Fruit fly (Drosophila melanogaster) whole organism: ENCODE data around the gene ecd.

ENCODE experiments used
- CG8478 ChIP-seq: fragments of >200 bp; optimal IDR thresholded peaks from 2 replicates; lab custom pipeline; 2018; ENCODE audit warnings: inconsistent platforms
- Dll ChIP-seq: fragments of >200 bp; optimal IDR thresholded peaks from 2 replicates; lab custom pipeline; 2017
- EcR ChIP-seq, 2 experiments: fragments of >200 bp; optimal IDR thresholded peaks; 2 replicates each; lab custom pipeline; 2017; ENCODE audit warnings: missing biosample characterization in 2 of 2, missing genetic modification characterization in 2 of 2, missing genetic modification reagents in 2 of 2
- pan ChIP-seq: fragments of >200 bp; optimal IDR thresholded peaks from 2 replicates; lab custom pipeline; 2017
- psq ChIP-seq: fragments of >200 bp; optimal IDR thresholded peaks from 2 replicates; lab custom pipeline; 2017
- usp ChIP-seq: fragments of >200 bp; optimal IDR thresholded peaks from 2 replicates; lab custom pipeline; 2017; ENCODE audit warnings: missing biosample characterization, missing genetic modification characterization, mixed read lengths

DNA sequence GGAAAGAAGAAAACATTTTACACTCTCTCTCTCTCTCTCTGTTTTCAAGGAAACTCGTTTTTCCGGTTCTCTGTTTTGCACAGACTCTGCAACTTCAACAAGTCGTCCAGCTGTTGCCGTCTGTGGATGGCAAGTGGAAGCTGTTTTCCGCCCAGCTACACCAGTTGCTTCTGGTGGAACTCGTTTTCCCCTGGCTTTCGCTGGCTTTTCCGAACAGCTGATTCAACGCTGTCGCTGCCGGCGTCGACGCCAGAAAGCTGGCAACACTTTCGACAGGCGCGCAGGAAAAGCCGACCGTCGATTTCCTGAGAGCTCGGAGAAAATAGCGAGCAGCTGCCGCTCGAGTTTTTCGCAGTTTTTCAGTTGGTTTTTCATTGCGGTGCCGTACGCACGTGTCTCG is 16.8 kb upstream of the ecd start, which contains the start of gene MsR2:
- TF ChIP-seq psq (lab: Kevin White, UChicago) (no peak), EcR (GFP tag; optimal IDR thresholded peaks at IDR 0.05; lab: Kevin White, UChicago) (no peak), pan (lab: Kevin White, UChicago) (no peak), Dll (lab: Kevin White, UChicago) (no peak), usp (GFP tag; lab: Kevin White, UChicago) (no peak), CG8478 (lab: Kevin White, UChicago) (no peak)
